Fruit fly (Drosophila melanogaster) whole organism, prepupa: ENCODE data around the gene dock.
A peak's percentile ranks its signal among the peaks of the same experiment; 100 is the strongest.

Experiments
- Blimp-1 ChIP-seq: fragments of 200-800 bp; sonication (Bioruptor generic); optimal IDR thresholded peaks from 3 replicates; lab custom pipeline; 2017; ENCODE audit warnings: missing biosample characterization, missing genetic modification characterization, mild to moderate bottlenecking, moderate library complexity, missing genetic modification reagents
- CG10631 ChIP-seq: fragments of 200-800 bp; sonication (Bioruptor generic); optimal IDR thresholded peaks from 2 replicates; lab custom pipeline; 2016; ENCODE audit warnings: missing biosample characterization, missing genetic modification characterization
- CG10669 ChIP-seq: fragments of 200-800 bp; sonication (Bioruptor generic); optimal IDR thresholded peaks from 3 replicates; lab custom pipeline; 2018; ENCODE audit warnings: missing biosample characterization, mild to moderate bottlenecking, missing genetic modification characterization, moderate library complexity
- CG11294 ChIP-seq: fragments of 200-800 bp; sonication (Bioruptor generic); IDR thresholded peaks from 2 replicates; pipeline ENCODE4 v1.3.6; 2022; ENCODE audit warnings: missing biosample characterization, missing genetic modification characterization
- CG11762 ChIP-seq: fragments of 200-800 bp; sonication (Bioruptor generic); optimal IDR thresholded peaks from 3 replicates; lab custom pipeline; 2016; ENCODE audit warnings: missing biosample characterization, missing genetic modification characterization; ENCODE audit not compliant: insufficient read depth
- CG1621 ChIP-seq: fragments of 200-800 bp; sonication (Bioruptor generic); optimal IDR thresholded peaks from 3 replicates; lab custom pipeline; 2018; ENCODE audit warnings: missing biosample characterization, mild to moderate bottlenecking, missing genetic modification characterization
- CG16779 ChIP-seq: fragments of 200-800 bp; sonication (Bioruptor generic); optimal IDR thresholded peaks from 3 replicates; lab custom pipeline; 2017; ENCODE audit warnings: missing biosample characterization, mild to moderate bottlenecking, missing genetic modification characterization
- CG3032 ChIP-seq: fragments of 200-800 bp; optimal IDR thresholded peaks from 2 replicates; lab custom pipeline; 2019; ENCODE audit warnings: missing biosample characterization, mild to moderate bottlenecking, missing genetic modification characterization, moderate library complexity
- CG31627 ChIP-seq: fragments of 200-800 bp; sonication (Bioruptor generic); optimal IDR thresholded peaks from 3 replicates; lab custom pipeline; 2016; ENCODE audit warnings: missing biosample characterization, missing genetic modification characterization
- CG34406 ChIP-seq: fragments of 200-800 bp; sonication (Bioruptor generic); optimal IDR thresholded peaks from 3 replicates; lab custom pipeline; 2016; ENCODE audit warnings: missing biosample characterization, missing genetic modification characterization
- CG4318 ChIP-seq: fragments of 200-800 bp; sonication (Bioruptor generic); optimal IDR thresholded peaks from 3 replicates; lab custom pipeline; 2017; ENCODE audit warnings: missing biosample characterization, mild to moderate bottlenecking, missing genetic modification characterization
- CG6163 ChIP-seq: fragments of 200-800 bp; sonication (Bioruptor generic); IDR thresholded peaks from 3 replicates; pipeline ENCODE4 v1.3.6; 2022; ENCODE audit warnings: missing biosample characterization, missing genetic modification characterization
- CG6276 ChIP-seq: fragments of 200-800 bp; sonication (Bioruptor generic); optimal IDR thresholded peaks from 2 replicates; lab custom pipeline; 2017; ENCODE audit warnings: missing biosample characterization, mild to moderate bottlenecking, missing genetic modification characterization
- CG6792 ChIP-seq: fragments of 200-800 bp; sonication (Bioruptor generic); optimal IDR thresholded peaks from 3 replicates; lab custom pipeline; 2016; ENCODE audit warnings: missing biosample characterization, missing genetic modification characterization
- CG6808 ChIP-seq: fragments of 200-800 bp; sonication (Bioruptor generic); optimal IDR thresholded peaks from 3 replicates; lab custom pipeline; 2017; ENCODE audit warnings: missing biosample characterization, missing genetic modification characterization, mild to moderate bottlenecking, moderate library complexity, missing genetic modification reagents
- CG7368 ChIP-seq: fragments of 200-800 bp; sonication (Bioruptor generic); optimal IDR thresholded peaks from 3 replicates; lab custom pipeline; 2016; ENCODE audit warnings: missing biosample characterization, missing genetic modification characterization
- CG8119 ChIP-seq: fragments of 200-800 bp; sonication (Bioruptor generic); IDR thresholded peaks from 3 replicates; pipeline ENCODE4 v1.3.6; 2022; ENCODE audit warnings: missing biosample characterization, missing genetic modification characterization
- CG8319 ChIP-seq: fragments of 200-800 bp; sonication (Bioruptor generic); optimal IDR thresholded peaks from 3 replicates; lab custom pipeline; 2016; ENCODE audit warnings: missing biosample characterization, missing genetic modification characterization
- CG8632 ChIP-seq: fragments of 200-800 bp; sonication (Bioruptor generic); optimal IDR thresholded peaks from 3 replicates; lab custom pipeline; 2016; ENCODE audit warnings: missing biosample characterization, missing genetic modification characterization
- CG9139 ChIP-seq: fragments of 200-800 bp; sonication (Bioruptor generic); optimal IDR thresholded peaks from 3 replicates; lab custom pipeline; 2017; ENCODE audit warnings: missing biosample characterization, mild to moderate bottlenecking, missing genetic modification characterization
- Eip78C ChIP-seq: fragments of 200-800 bp; sonication (Bioruptor generic); peaks from one replicate; lab custom pipeline; 2016; ENCODE audit warnings: missing biosample characterization, missing genetic modification characterization
- Eip93F ChIP-seq: fragments of 200-800 bp; sonication (Bioruptor generic); optimal IDR thresholded peaks from 2 replicates; lab custom pipeline; 2016; ENCODE audit warnings: missing biosample characterization, mild to moderate bottlenecking, missing genetic modification characterization
- Ets21C ChIP-seq: fragments of 200-800 bp; sonication (Bioruptor generic); optimal IDR thresholded peaks from 3 replicates; lab custom pipeline; 2016; ENCODE audit warnings: missing biosample characterization, missing genetic modification characterization
- Ets96B ChIP-seq: fragments of 200-800 bp; optimal IDR thresholded peaks from 2 replicates; lab custom pipeline; 2019; ENCODE audit warnings: missing biosample characterization, mild to moderate bottlenecking, missing genetic modification characterization, moderate library complexity
- Gug ChIP-seq: fragments of 200-800 bp; sonication (Bioruptor generic); IDR thresholded peaks from 2 replicates; pipeline ENCODE4 v1.3.6; 2022; ENCODE audit warnings: missing biosample characterization, missing genetic modification characterization
- Hr39 ChIP-seq: fragments of 200-800 bp; sonication (Bioruptor generic); optimal IDR thresholded peaks from 2 replicates; lab custom pipeline; 2016; ENCODE audit warnings: missing biosample characterization, missing genetic modification characterization
- Hr4 ChIP-seq: fragments of 200-800 bp; sonication (Bioruptor generic); optimal IDR thresholded peaks from 3 replicates; lab custom pipeline; 2016; ENCODE audit warnings: missing biosample characterization, missing genetic modification characterization
- OdsH ChIP-seq: fragments of 200-800 bp; sonication (Bioruptor generic); optimal IDR thresholded peaks from 3 replicates; lab custom pipeline; 2016; ENCODE audit warnings: missing biosample characterization, missing genetic modification characterization
- Smox ChIP-seq: fragments of 200-800 bp; sonication (Bioruptor generic); optimal IDR thresholded peaks from 3 replicates; lab custom pipeline; 2016; ENCODE audit warnings: missing biosample characterization, missing genetic modification characterization
- Sox102F ChIP-seq: fragments of 200-800 bp; sonication (Bioruptor generic); optimal IDR thresholded peaks from 2 replicates; lab custom pipeline; 2016; ENCODE audit warnings: missing biosample characterization, mild to moderate bottlenecking, missing genetic modification characterization
- Sox14 ChIP-seq: fragments of 200-800 bp; sonication (Bioruptor generic); optimal IDR thresholded peaks from 3 replicates; lab custom pipeline; 2016; ENCODE audit warnings: missing biosample characterization, missing genetic modification characterization
- Sox15 ChIP-seq: fragments of 200-800 bp; sonication (Bioruptor generic); optimal IDR thresholded peaks from 3 replicates; lab custom pipeline; 2016; ENCODE audit warnings: missing biosample characterization, missing genetic modification characterization
- acj6 ChIP-seq: fragments of 200-800 bp; sonication (Bioruptor generic); optimal IDR thresholded peaks from 3 replicates; lab custom pipeline; 2016; ENCODE audit warnings: missing biosample characterization, missing genetic modification characterization
- cyc ChIP-seq: fragments of 200-800 bp; sonication (Bioruptor generic); optimal IDR thresholded peaks from 3 replicates; lab custom pipeline; 2016; ENCODE audit warnings: missing biosample characterization, missing genetic modification characterization
- dac ChIP-seq: fragments of 200-800 bp; sonication (Bioruptor generic); optimal IDR thresholded peaks from 2 replicates; lab custom pipeline; 2017; ENCODE audit warnings: missing biosample characterization, mild to moderate bottlenecking, missing genetic modification characterization
- eg ChIP-seq: fragments of 200-800 bp; sonication (Bioruptor generic); IDR thresholded peaks from 3 replicates; pipeline ENCODE4 v1.3.6; 2022; ENCODE audit warnings: missing biosample characterization, missing genetic modification characterization
- esn ChIP-seq: fragments of 200-800 bp; sonication (Bioruptor generic); optimal IDR thresholded peaks from 2 replicates; lab custom pipeline; 2016; ENCODE audit warnings: missing biosample characterization, mild to moderate bottlenecking, missing genetic modification characterization, moderate library complexity
- fd59A ChIP-seq: fragments of 200-800 bp; sonication (Bioruptor generic); optimal IDR thresholded peaks from 2 replicates; lab custom pipeline; 2017; ENCODE audit warnings: missing biosample characterization, mild to moderate bottlenecking, missing genetic modification characterization, missing genetic modification reagents
- fd85E ChIP-seq: fragments of 200-800 bp; sonication (Bioruptor generic); optimal IDR thresholded peaks from 3 replicates; lab custom pipeline; 2016; ENCODE audit warnings: missing biosample characterization, missing genetic modification characterization
- fkh ChIP-seq: fragments of 200-800 bp; sonication (Bioruptor generic); optimal IDR thresholded peaks from 3 replicates; lab custom pipeline; 2017; ENCODE audit warnings: missing biosample characterization, mild to moderate bottlenecking, missing genetic modification characterization, moderate library complexity
- lz ChIP-seq: fragments of 200-800 bp; sonication (Bioruptor generic); optimal IDR thresholded peaks from 3 replicates; lab custom pipeline; 2016; ENCODE audit warnings: missing biosample characterization, missing genetic modification characterization
- net ChIP-seq: fragments of 200-800 bp; sonication (Bioruptor generic); optimal IDR thresholded peaks from 3 replicates; lab custom pipeline; 2016; ENCODE audit warnings: missing biosample characterization, missing genetic modification characterization
- pdm3 ChIP-seq: fragments of 200-800 bp; sonication (Bioruptor generic); optimal IDR thresholded peaks from 3 replicates; lab custom pipeline; 2016; ENCODE audit warnings: missing biosample characterization, missing genetic modification characterization
- salr ChIP-seq, 2 experiments: fragments of 200-800 bp; sonication (Bioruptor generic); optimal IDR thresholded peaks; 3 replicates each; lab custom pipeline; 2016 to 2018; ENCODE audit warnings: missing biosample characterization in 2 of 2, missing genetic modification characterization in 2 of 2, mild to moderate bottlenecking in 1 of 2
- spab ChIP-seq: fragments of 200-800 bp; sonication (Bioruptor generic); optimal IDR thresholded peaks from 2 replicates; lab custom pipeline; 2017; ENCODE audit warnings: missing biosample characterization, mild to moderate bottlenecking, missing genetic modification characterization, missing genetic modification reagents
- topi ChIP-seq: fragments of 200-800 bp; sonication (Bioruptor generic); optimal IDR thresholded peaks from 3 replicates; lab custom pipeline; 2016; ENCODE audit warnings: missing biosample characterization, missing genetic modification characterization
- vri ChIP-seq: fragments of 200-800 bp; sonication (Bioruptor generic); optimal IDR thresholded peaks from 3 replicates; lab custom pipeline; 2016; ENCODE audit warnings: missing biosample characterization, mild to moderate bottlenecking, missing genetic modification characterization

The dock gene

dm6 chr2L:827516-828362 is 2.0 kb downstream of the dock start (continued):
- no peak for TF ChIP-seq CG10631 (GFP tag; lab: Kevin White, UChicago)
- TF ChIP-seq CG8119, result peak; percentile 56; the same call in 2 of the 3 replicates
- no peak for TF ChIP-seq CG9139 (GFP tag; lab: Kevin White, UChicago)
- no peak for TF ChIP-seq Eip93F (GFP tag; lab: Kevin White, UChicago)
- no peak for TF ChIP-seq CG4318 (GFP tag; lab: Kevin White, UChicago)
- peak; percentile 49 for TF ChIP-seq CG31627
- TF ChIP-seq topi (GFP tag; lab: Kevin White, UChicago), result no peak
- TF ChIP-seq CG8319, result no peak
- TF ChIP-seq CG6808, result no peak
- no peak for TF ChIP-seq CG7368 (GFP tag; lab: Kevin White, UChicago)
- no peak for TF ChIP-seq acj6 (GFP tag; lab: Kevin White, UChicago)
- no peak for TF ChIP-seq Smox (GFP tag; lab: Kevin White, UChicago)
- TF ChIP-seq CG8632 (GFP tag; lab: Kevin White, UChicago), result no peak
- no peak for TF ChIP-seq CG11762 (GFP tag; lab: Kevin White, UChicago)
- no peak for TF ChIP-seq CG6276
- no peak for TF ChIP-seq OdsH (GFP tag; lab: Kevin White, UChicago)
- TF ChIP-seq CG10669 (GFP tag; lab: Kevin White, UChicago), result no peak
- no peak for TF ChIP-seq CG6163
- TF ChIP-seq cyc (GFP tag; lab: Kevin White, UChicago), result no peak
- no peak for TF ChIP-seq CG16779 (tag; lab: Kevin White, UChicago)
- TF ChIP-seq Ets96B (tag; lab: Kevin White, UChicago), result no peak
- peak; percentile 73 for TF ChIP-seq Eip78C (GFP tag; lab: Kevin White, UChicago)

dm6 chr2L:837989-838388 is 12.2 kb downstream of the dock start:
- TF ChIP-seq eg (GFP tag; lab: Robert Waterston, UW) (peak; percentile 93), CG10669 (GFP tag; lab: Kevin White, UChicago) (no peak), CG31627 (peak; percentile 35), esn (GFP tag; lab: Kevin White, UChicago) (peak; percentile 74), CG6792 (GFP tag; lab: Kevin White, UChicago) (peak; percentile 50), CG34406 (no peak), Sox15 (GFP tag; lab: Kevin White, UChicago) (no peak), salr (GFP tag; optimal IDR thresholded peaks at IDR 0.05; lab: Kevin White, UChicago) (no peak), cyc (GFP tag; lab: Kevin White, UChicago) (no peak), Sox14 (GFP tag; lab: Kevin White, UChicago) (peak; percentile 88), CG7368 (GFP tag; lab: Kevin White, UChicago) (peak; percentile 54), Gug (peak; percentile 72), vri (GFP tag; lab: Kevin White, UChicago) (peak; percentile 14), Ets21C (GFP tag; lab: Kevin White, UChicago) (peak; percentile 28), Hr39 (GFP tag; lab: Kevin White, UChicago) (no peak), lz (GFP tag; lab: Kevin White, UChicago) (peak; percentile 4), CG6808 (peak; percentile 33), Blimp-1 (GFP tag; lab: Kevin White, UChicago) (no peak), Sox102F (GFP tag; lab: Kevin White, UChicago) (no peak), Hr4 (no peak), net (GFP tag; lab: Kevin White, UChicago) (peak; percentile 77), acj6 (GFP tag; lab: Kevin White, UChicago) (no peak), dac (GFP tag; lab: Kevin White, UChicago) (peak; percentile 90), CG10631 (GFP tag; lab: Kevin White, UChicago) (peak; percentile 82), spab (GFP tag; lab: Kevin White, UChicago) (no peak), CG11294 (peak; percentile 67), CG4318 (GFP tag; lab: Kevin White, UChicago) (no peak), Eip78C (GFP tag; lab: Kevin White, UChicago) (peak; percentile 81), fd85E (GFP tag; lab: Kevin White, UChicago) (no peak), CG3032 (tag; lab: Kevin White, UChicago) (peak; percentile 14), pdm3 (GFP tag; lab: Kevin White, UChicago) (peak; percentile 90), OdsH (GFP tag; lab: Kevin White, UChicago) (no peak), Eip93F (GFP tag; lab: Kevin White, UChicago) (no peak), CG11762 (GFP tag; lab: Kevin White, UChicago) (peak; percentile 27), CG6163 (peak; percentile 83), CG9139 (GFP tag; lab: Kevin White, UChicago) (no peak), CG1621 (peak; percentile 53), fkh (GFP tag; lab: Kevin White, UChicago) (no peak), fd59A (peak; percentile 79)
